Fruit fly (Drosophila melanogaster): ENCODE results near the gene Ype.

Ype gene

DNA sequence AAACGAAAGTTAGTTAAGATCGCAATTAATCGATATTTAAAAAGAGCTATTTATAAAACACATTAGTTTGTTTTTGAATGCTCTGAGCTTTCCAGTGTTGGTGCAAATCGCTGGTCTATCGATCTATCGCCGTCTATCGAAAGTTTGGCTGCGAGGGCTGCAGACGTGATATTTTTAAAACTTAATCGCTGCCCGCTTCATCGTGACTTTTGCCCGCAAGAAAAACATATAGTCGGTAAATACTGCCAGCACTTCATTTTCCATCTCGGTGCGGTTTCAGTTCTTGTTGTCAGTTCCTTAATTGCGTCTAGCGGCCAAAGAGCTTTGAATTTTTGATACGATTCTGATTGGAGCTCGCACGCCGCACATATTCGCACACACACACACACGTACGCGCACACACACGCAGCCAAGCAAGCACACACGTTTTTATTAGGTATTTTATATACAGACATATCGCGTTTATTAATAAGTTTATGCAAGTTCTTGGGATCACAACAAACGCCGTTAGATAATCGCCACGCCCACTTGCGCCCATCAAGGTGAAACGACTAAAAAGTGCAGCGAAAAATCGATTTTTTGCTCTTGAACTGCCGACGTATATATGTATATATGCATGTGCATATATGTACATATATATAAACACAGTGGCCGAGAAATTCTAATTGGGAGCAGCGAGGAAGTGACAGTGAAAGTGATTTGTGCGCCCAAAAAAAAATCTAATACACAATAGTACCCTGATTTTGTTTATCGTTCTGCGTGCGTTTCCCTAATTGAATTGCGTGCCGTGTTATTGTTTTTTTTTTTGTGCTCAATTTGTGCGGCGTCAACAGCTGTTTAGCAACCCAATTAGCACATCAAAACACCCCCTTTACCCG lies 16.2 kb downstream of the Ype start (continued):
- no peak for TF ChIP-seq Neu2 (GFP tag; optimal IDR thresholded peaks at IDR 0.05; ENCODE audit: borderline replicate concordance)
- no peak for TF ChIP-seq pum (GFP tag; optimal IDR thresholded peaks at IDR 0.05)
- TF ChIP-seq unc-4 (GFP tag; IDR thresholded peaks at IDR 0.05; ENCODE audit: partially characterized antibody): peak; percentile 60
- no peak for TF ChIP-seq ham (GFP tag; IDR thresholded peaks at IDR 0.05)
- no peak for TF ChIP-seq CG4360 (GFP tag; IDR thresholded peaks at IDR 0.05)
- TF ChIP-seq CG14667 (GFP tag; IDR thresholded peaks at IDR 0.05): no peak
- TF ChIP-seq Hmr (GFP tag; optimal IDR thresholded peaks at IDR 0.05): peak; percentile 9
- TF ChIP-seq exex (tag; optimal IDR thresholded peaks at IDR 0.05): peak; percentile 62
- no peak for TF ChIP-seq CG10462 (GFP tag; optimal IDR thresholded peaks at IDR 0.05)
- TF ChIP-seq CG11560 (tag; IDR thresholded peaks at IDR 0.05): no peak
- TF ChIP-seq dysf (GFP tag; IDR thresholded peaks at IDR 0.05): 0 out of 3 replicates have a peak, but pooled peaks have one; percentile 23
- peak; percentile 56 for TF ChIP-seq sqz (GFP tag; optimal IDR thresholded peaks at IDR 0.05)
- no peak for TF ChIP-seq Ada2b (GFP tag; IDR thresholded peaks at IDR 0.05)
- TF ChIP-seq CG15073 (GFP tag; optimal IDR thresholded peaks at IDR 0.05): no peak
- TF ChIP-seq Side (GFP tag; optimal IDR thresholded peaks at IDR 0.05): peak; percentile 18
- peak; percentile 72 for TF ChIP-seq Blimp-1 (GFP tag; optimal IDR thresholded peaks at IDR 0.05)
- TF ChIP-seq nerfin-2 (GFP tag; IDR thresholded peaks at IDR 0.05; ENCODE audit: partially characterized antibody): peak; percentile 62
- peak in 1 of 2 experiments; percentile 76 for TF ChIP-seq eve (GFP tag; optimal IDR thresholded peaks at IDR 0.05)
- no peak for TF ChIP-seq CG8478 (optimal IDR thresholded peaks at IDR 0.05)
- TF ChIP-seq BEAF-32 (GFP tag; optimal IDR thresholded peaks at IDR 0.05): peak; percentile 71
- TF ChIP-seq CG13894 (tag; optimal IDR thresholded peaks at IDR 0.05): peak; percentile 6
- TF ChIP-seq pfk (GFP tag; optimal IDR thresholded peaks at IDR 0.05): no peak
- TF ChIP-seq CG10654 (GFP tag; optimal IDR thresholded peaks at IDR 0.05): no peak
- peak; percentile 15 for TF ChIP-seq CG11504 (tag; optimal IDR thresholded peaks at IDR 0.05)
- no peak for TF ChIP-seq Usf (GFP tag; optimal IDR thresholded peaks at IDR 0.05)
- no peak for TF ChIP-seq luna (GFP tag; optimal IDR thresholded peaks at IDR 0.05)
- peak; percentile 28; the same call in 1 of the 2 replicates for TF ChIP-seq sob (GFP tag; IDR thresholded peaks at IDR 0.05)
- TF ChIP-seq oc (tag; optimal IDR thresholded peaks at IDR 0.05): no peak
- TF ChIP-seq ssp (GFP tag; IDR thresholded peaks at IDR 0.05): no peak
- peak; percentile 3 for TF ChIP-seq CG12769 (tag; optimal IDR thresholded peaks at IDR 0.05)
- TF ChIP-seq CG3065 (GFP tag; optimal IDR thresholded peaks at IDR 0.05): no peak
- peak; percentile 81 for TF ChIP-seq onecut (GFP tag; IDR thresholded peaks at IDR 0.05)
- no peak for TF ChIP-seq ERR (GFP tag; optimal IDR thresholded peaks at IDR 0.05)
- TF ChIP-seq fd102C (GFP tag; optimal IDR thresholded peaks at IDR 0.05): no peak
- peak; percentile 18 for TF ChIP-seq tin (GFP tag; optimal IDR thresholded peaks at IDR 0.05)
- no peak for TF ChIP-seq CG9215 (GFP tag; IDR thresholded peaks at IDR 0.05)
- peak; percentile 43; the same call in 1 of the 2 replicates for TF ChIP-seq bbx (GFP tag; IDR thresholded peaks at IDR 0.05; ENCODE audit: partially characterized antibody)
- no peak for TF ChIP-seq run (tag; optimal IDR thresholded peaks at IDR 0.05)
- TF ChIP-seq CG6175 (GFP tag; IDR thresholded peaks at IDR 0.05): no peak
- TF ChIP-seq CG6791 (GFP tag; IDR thresholded peaks at IDR 0.05; ENCODE audit: partially characterized antibody): peak; percentile 70
- peak; percentile 28 for TF ChIP-seq mam (GFP tag; optimal IDR thresholded peaks at IDR 0.05)
- no peak for TF ChIP-seq pita (GFP tag; optimal IDR thresholded peaks at IDR 0.05)
- no peak for TF ChIP-seq CG6254 (GFP tag; optimal IDR thresholded peaks at IDR 0.05)
- no peak for TF ChIP-seq dmrt99B (tag; optimal IDR thresholded peaks at IDR 0.05)
- TF ChIP-seq Sry-δ (GFP tag; optimal IDR thresholded peaks at IDR 0.05): peak; percentile 70
- TF ChIP-seq bigmax (GFP tag; optimal IDR thresholded peaks at IDR 0.05): no peak
- no peak for TF ChIP-seq CG2678 (tag; optimal IDR thresholded peaks at IDR 0.05)
- TF ChIP-seq CG11456 (GFP tag; IDR thresholded peaks at IDR 0.05): peak; percentile 56; the same call in 1 of the 3 replicates
- TF ChIP-seq CTCF (GFP tag; optimal IDR thresholded peaks at IDR 0.05): peak; percentile 30
